Worm (Caenorhabditis elegans) whole organism, late embryonic: ENCODE results near the gene sec-3.

Source experiments
- C08G9.2 ChIP-seq: sonication (generic microtip); optimal IDR thresholded peaks from 2 replicates; lab custom pipeline; 2016; ENCODE audit warnings: mild to moderate bottlenecking, missing genetic modification characterization, moderate library complexity, missing compliant biosample characterization
- C38D4.7 ChIP-seq: fragments of 200-800 bp; sonication (Bioruptor generic); optimal IDR thresholded peaks from 2 replicates; lab custom pipeline; 2018; ENCODE audit warnings: mild to moderate bottlenecking, missing genetic modification characterization, moderate library complexity, missing compliant biosample characterization
- K02D7.2 ChIP-seq: sonication (generic microtip); optimal IDR thresholded peaks from 2 replicates; lab custom pipeline; 2017; ENCODE audit warnings: mild to moderate bottlenecking, missing genetic modification characterization, missing compliant biosample characterization
- K09A11.1 ChIP-seq: sonication (generic microtip); optimal IDR thresholded peaks from 2 replicates; lab custom pipeline; 2017; ENCODE audit warnings: antibody characterized with exemption, mild to moderate bottlenecking, missing genetic modification characterization, missing compliant biosample characterization; ENCODE audit not compliant: insufficient read depth
- ama-1 ChIP-seq: fragments of 150-350 bp; optimal IDR thresholded peaks from 2 replicates; lab custom pipeline; 2014
- ceh-18 ChIP-seq: sonication (generic microtip); optimal IDR thresholded peaks from 2 replicates; lab custom pipeline; 2016; ENCODE audit warnings: missing genetic modification characterization, missing compliant biosample characterization
- ceh-2 ChIP-seq: sonication (generic microtip); optimal IDR thresholded peaks from 2 replicates; lab custom pipeline; 2016; ENCODE audit warnings: missing genotype, missing genetic modification characterization, missing compliant biosample characterization
- ceh-22 ChIP-seq: sonication (generic microtip); optimal IDR thresholded peaks from 2 replicates; lab custom pipeline; 2017; ENCODE audit warnings: missing biosample characterization, missing genetic modification characterization
- ceh-30 ChIP-seq: fragments of 150-350 bp; optimal IDR thresholded peaks from 2 replicates; lab custom pipeline; 2014; ENCODE audit warnings: missing biosample characterization, missing genetic modification characterization
- ceh-31 ChIP-seq: sonication (generic microtip); optimal IDR thresholded peaks from 2 replicates; lab custom pipeline; 2016; ENCODE audit warnings: missing genetic modification characterization, missing compliant biosample characterization
- ceh-48 ChIP-seq: sonication (generic microtip); optimal IDR thresholded peaks from 2 replicates; lab custom pipeline; 2016; ENCODE audit warnings: missing genetic modification characterization, inconsistent platforms, missing compliant biosample characterization
- ceh-6 ChIP-seq: fragments of 200-800 bp; sonication (Bioruptor generic); optimal IDR thresholded peaks from 2 replicates; lab custom pipeline; 2018; ENCODE audit warnings: mild to moderate bottlenecking, missing genetic modification characterization, missing compliant biosample characterization
- ceh-9 ChIP-seq: sonication (generic microtip); optimal IDR thresholded peaks from 2 replicates; lab custom pipeline; 2016; ENCODE audit warnings: mild to moderate bottlenecking, missing genetic modification characterization, inconsistent platforms, missing compliant biosample characterization
- dve-1 ChIP-seq: sonication (generic microtip); optimal IDR thresholded peaks from 2 replicates; lab custom pipeline; 2017; ENCODE audit warnings: antibody characterized with exemption, mild to moderate bottlenecking, missing genetic modification characterization, missing compliant biosample characterization
- elt-4 ChIP-seq: sonication (generic microtip); optimal IDR thresholded peaks from 2 replicates; lab custom pipeline; 2016; ENCODE audit warnings: missing genetic modification characterization, missing compliant biosample characterization
- ets-4 ChIP-seq: sonication (generic microtip); optimal IDR thresholded peaks from 2 replicates; lab custom pipeline; 2016; ENCODE audit warnings: missing genetic modification characterization, missing compliant biosample characterization
- fkh-6 ChIP-seq: sonication (generic microtip); optimal IDR thresholded peaks from 2 replicates; lab custom pipeline; 2016; ENCODE audit warnings: missing genetic modification characterization, missing compliant biosample characterization
- hlh-6 ChIP-seq: sonication (generic microtip); optimal IDR thresholded peaks from 2 replicates; lab custom pipeline; 2016; ENCODE audit warnings: missing genotype, missing genetic modification characterization, missing compliant biosample characterization
- hlh-8 ChIP-seq: sonication (generic microtip); optimal IDR thresholded peaks from 2 replicates; lab custom pipeline; 2016; ENCODE audit warnings: missing genotype, missing genetic modification characterization, missing compliant biosample characterization
- lin-11 ChIP-seq: fragments of 200-800 bp; sonication (Bioruptor generic); optimal IDR thresholded peaks from 2 replicates; lab custom pipeline; 2018; ENCODE audit warnings: mild to moderate bottlenecking, missing genetic modification characterization, missing compliant biosample characterization
- nhr-232 ChIP-seq: sonication (generic microtip); optimal IDR thresholded peaks from 2 replicates; lab custom pipeline; 2016; ENCODE audit warnings: missing genetic modification characterization, missing compliant biosample characterization
- npax-4 ChIP-seq: sonication (generic microtip); optimal IDR thresholded peaks from 2 replicates; lab custom pipeline; 2016; ENCODE audit warnings: missing genetic modification characterization, missing compliant biosample characterization
- odd-2 ChIP-seq: sonication (generic microtip); optimal IDR thresholded peaks from 2 replicates; lab custom pipeline; 2017; ENCODE audit warnings: antibody characterized with exemption, mild to moderate bottlenecking, missing genetic modification characterization, missing compliant biosample characterization
- pax-1 ChIP-seq: fragments of 150-350 bp; optimal IDR thresholded peaks from 2 replicates; lab custom pipeline; 2014; ENCODE audit warnings: missing biosample characterization, missing genetic modification characterization
- pha-2 ChIP-seq: sonication (generic microtip); optimal IDR thresholded peaks from 2 replicates; lab custom pipeline; 2017; ENCODE audit warnings: mild to moderate bottlenecking, missing genetic modification characterization, missing compliant biosample characterization
- pha-4 ChIP-seq: fragments of 150-350 bp; optimal IDR thresholded peaks from 2 replicates; lab custom pipeline; 2018; ENCODE audit warnings: missing biosample characterization, missing genetic modification reagents, missing genetic modification characterization
- ref-2 ChIP-seq: sonication (generic microtip); optimal IDR thresholded peaks from 2 replicates; lab custom pipeline; 2016; ENCODE audit warnings: missing genetic modification characterization, missing compliant biosample characterization
- sox-2 ChIP-seq: fragments of 200-800 bp; sonication (Bioruptor generic); IDR thresholded peaks from 2 replicates; pipeline ENCODE4 v1.3.6; 2022; ENCODE audit warnings: missing genetic modification reagents, missing genetic modification characterization, missing compliant biosample characterization
- tbx-7 ChIP-seq: sonication (generic microtip); optimal IDR thresholded peaks from 2 replicates; lab custom pipeline; 2016; ENCODE audit warnings: missing genotype, missing genetic modification characterization, missing compliant biosample characterization
- ttx-3 ChIP-seq: sonication (generic microtip); optimal IDR thresholded peaks from 2 replicates; lab custom pipeline; 2016; ENCODE audit warnings: missing genetic modification reagents, missing genetic modification characterization, missing compliant biosample characterization
- unc-3 ChIP-seq, 2 experiments: fragments of 200-800 bp in 1 of 2; sonication (Bioruptor generic) in 1 of 2; sonication (generic microtip) in 1 of 2; conservative IDR thresholded peaks in 1 of 2; optimal IDR thresholded peaks in 1 of 2; 2 replicates each; pipeline versions ENCODE4 v1.3.6 to Lab custom; 2016 to 2022; ENCODE audit warnings: missing compliant biosample characterization in 2 of 2, missing genetic modification characterization in 2 of 2, missing genetic modification reagents in 1 of 2
- unc-86 ChIP-seq: sonication (generic microtip); optimal IDR thresholded peaks from 2 replicates; lab custom pipeline; 2016; ENCODE audit warnings: missing genetic modification characterization, missing compliant biosample characterization
- zip-5 ChIP-seq: sonication (generic microtip); optimal IDR thresholded peaks from 2 replicates; lab custom pipeline; 2016; ENCODE audit warnings: missing genetic modification characterization, missing compliant biosample characterization
- ztf-16 ChIP-seq: sonication (generic microtip); optimal IDR thresholded peaks from 2 replicates; lab custom pipeline; 2017; ENCODE audit warnings: missing genetic modification characterization, missing compliant biosample characterization

Gene sec-3

ce11 chrX:3087647-3088046, 12.0 kb downstream of the sec-3 start:
- TF ChIP-seq hlh-6 (no peak), hlh-8 (tag; lab: Kevin White, UChicago) (no peak), ztf-16 (tag; lab: Kevin White, UChicago) (no peak), pax-1 (tag; lab: Kevin White, UChicago) (no peak), unc-86 (tag; lab: Kevin White, UChicago) (no peak), odd-2 (tag; lab: Kevin White, UChicago) (no peak), K09A11.1 (tag; lab: Kevin White, UChicago) (no peak), elt-4 (tag; lab: Kevin White, UChicago) (no peak), ceh-48 (tag; lab: Kevin White, UChicago) (no peak), dve-1 (tag; lab: Kevin White, UChicago) (no peak), ets-4 (tag; lab: Kevin White, UChicago) (no peak), pha-4 (tag; lab: Kevin White, UChicago) (no peak), K02D7.2 (tag; lab: Kevin White, UChicago) (no peak), C38D4.7 (no peak), ama-1 (lab: Kevin White, UChicago) (no peak), C08G9.2 (tag; lab: Kevin White, UChicago) (no peak), nhr-232 (tag; lab: Kevin White, UChicago) (no peak), ceh-30 (tag; lab: Kevin White, UChicago) (no peak), lin-11 (tag; lab: Kevin White, UChicago) (no peak)

- no peak for TF ChIP-seq ceh-18 (tag; lab: Kevin White, UChicago)
- no peak for TF ChIP-seq ceh-31 (tag; lab: Kevin White, UChicago)
- TF ChIP-seq pha-2 (tag; lab: Kevin White, UChicago), result no peak
- TF ChIP-seq npax-4 (tag; lab: Kevin White, UChicago), result no peak
- no peak for TF ChIP-seq sox-2 (GFP tag; lab: Robert Waterston, UW)
Measured at ce11 chrX:3087245-3087644, 12.4 kb downstream of the sec-3 start, which contains the start of gene F52E4.5. TSS of gene F52E4.5 (minus strand) at chrX:3087345.

ce11 chrX:3080825-3081224, 18.8 kb downstream of the sec-3 start, which contains the start of gene twk-16:
TSS of gene twk-16 (plus strand) at chrX:3081125.
- TF ChIP-seq ceh-22 (tag; lab: Kevin White, UChicago) (no peak), ceh-9 (tag; lab: Kevin White, UChicago) (no peak), ttx-3 (tag; lab: Kevin White, UChicago) (no peak), dve-1 (tag; lab: Kevin White, UChicago) (no peak), ceh-2 (tag; lab: Kevin White, UChicago) (no peak), C08G9.2 (tag; lab: Kevin White, UChicago) (no peak), K09A11.1 (tag; lab: Kevin White, UChicago) (no peak), K02D7.2 (tag; lab: Kevin White, UChicago) (no peak), zip-5 (tag; lab: Kevin White, UChicago) (no peak), lin-11 (tag; lab: Kevin White, UChicago) (no peak), pax-1 (tag; lab: Kevin White, UChicago) (no peak), ceh-6 (GFP tag; lab: Kevin White, UChicago) (no peak), hlh-8 (tag; lab: Kevin White, UChicago) (no peak), ceh-31 (tag; lab: Kevin White, UChicago) (no peak), tbx-7 (tag; lab: Kevin White, UChicago) (no peak), unc-3 (GFP tag; conservative IDR thresholded peaks at IDR 0.05; lab: Robert Waterston, UW) (no peak), unc-3 (tag; optimal IDR thresholded peaks at IDR 0.05; lab: Kevin White, UChicago) (no peak)
- TF ChIP-seq, all 69 proteins: peak for 0

- TF ChIP-seq ref-2 (tag; lab: Kevin White, UChicago), result peak; percentile 36
- no peak for TF ChIP-seq fkh-6 (tag; lab: Kevin White, UChicago)
- no peak for TF ChIP-seq K09A11.1 (tag; lab: Kevin White, UChicago)
- TF ChIP-seq, all 69 proteins: peak for 1
Measured at ce11 chrX:3070322-3070721, 29.3 kb downstream of the sec-3 start, which contains the start of gene ceh-31. TSS of gene ceh-31 (minus strand) at chrX:3070422.
